Worm (Caenorhabditis elegans): Measurements from ENCODE around the gene nspc-14.

ce11 chrX:12333479-12333878 is 25.4 kb downstream of the nspc-14 start, which contains the start of gene srd-47:
- TF ChIP-seq egrh-3 (GFP tag; IDR thresholded peaks at IDR 0.05): no peak
- no peak for TF ChIP-seq nfya-1 (tag; optimal IDR thresholded peaks at IDR 0.05; ENCODE audit: borderline replicate concordance, insufficient read depth)
- TF ChIP-seq rec-8 (tag; optimal IDR thresholded peaks at IDR 0.05): no peak
- TF ChIP-seq mes-4 (tag; optimal IDR thresholded peaks at IDR 0.05): no peak
- TF ChIP-seq ama-1 (optimal IDR thresholded peaks at IDR 0.05): no peak
- TF ChIP-seq ama-1 (GFP tag; optimal IDR thresholded peaks at IDR 0.05): no peak
- no peak for TF ChIP-seq repo-1 (tag; optimal IDR thresholded peaks at IDR 0.05)
- no peak for TF ChIP-seq him-1 (tag; optimal IDR thresholded peaks at IDR 0.05)
- TF ChIP-seq snpc-4 (GFP tag; optimal IDR thresholded peaks at IDR 0.05): no peak
- TF ChIP-seq snpc-4 (tag; optimal IDR thresholded peaks at IDR 0.05): no peak
- TF ChIP-seq ztf-18 (tag; optimal IDR thresholded peaks at IDR 0.05): no peak
- no peak for TF ChIP-seq F55B11.4 (tag; optimal IDR thresholded peaks at IDR 0.05; ENCODE audit: borderline replicate concordance, insufficient read depth)
- TF ChIP-seq unc-130 (GFP tag; optimal IDR thresholded peaks at IDR 0.05): no peak
- TF ChIP-seq madf-6 (GFP tag; IDR thresholded peaks at IDR 0.05): no peak
- TF ChIP-seq B0035.1 (tag; optimal IDR thresholded peaks at IDR 0.05): no peak
